Worm (Caenorhabditis elegans) whole organism, L1 larva: ENCODE measurements around the gene adt-2.
A peak's percentile ranks its signal among the peaks of the same experiment; 100 is the strongest.

Source experiments
- C16A3.4 ChIP-seq: fragments of 150-350 bp; optimal IDR thresholded peaks from 2 replicates; lab custom pipeline; 2014; ENCODE audit warnings: missing biosample characterization, missing genetic modification characterization
- C34B4.2 ChIP-seq: sonication (generic microtip); optimal IDR thresholded peaks from 2 replicates; lab custom pipeline; 2017; ENCODE audit warnings: mild to moderate bottlenecking, missing genetic modification characterization, missing compliant biosample characterization
- F16B12.6 ChIP-seq: fragments of 150-350 bp; optimal IDR thresholded peaks from 2 replicates; lab custom pipeline; 2014; ENCODE audit warnings: missing biosample characterization, missing genetic modification characterization
- aha-1 ChIP-seq: fragments of 150-350 bp; optimal IDR thresholded peaks from 2 replicates; lab custom pipeline; 2014; ENCODE audit warnings: missing biosample characterization, missing genetic modification characterization
- blmp-1 ChIP-seq: fragments of 150-350 bp; optimal IDR thresholded peaks from 2 replicates; lab custom pipeline; 2014; ENCODE audit warnings: missing biosample characterization, missing genetic modification characterization
- ceh-63 ChIP-seq: fragments of 200-800 bp; sonication (Bioruptor generic); optimal IDR thresholded peaks from 2 replicates; lab custom pipeline; 2018; ENCODE audit warnings: mild to moderate bottlenecking, missing genetic modification characterization, missing compliant biosample characterization
- ceh-88 ChIP-seq: fragments of 200-800 bp; sonication (Bioruptor generic); IDR thresholded peaks from 2 replicates; pipeline ENCODE4 v1.3.6; 2022; ENCODE audit warnings: missing genetic modification characterization, missing compliant biosample characterization
- ces-1 ChIP-seq: fragments of 150-350 bp; optimal IDR thresholded peaks from 2 replicates; lab custom pipeline; 2014; ENCODE audit warnings: missing biosample characterization, missing genetic modification reagents, missing genetic modification characterization
- dpl-1 ChIP-seq, 3 experiments: fragments of 150-350 bp in 2 of 3; sonication (generic microtip) in 1 of 3; optimal IDR thresholded peaks; 2 replicates each; lab custom pipeline; 2014 to 2017; ENCODE audit warnings: missing biosample characterization in 3 of 3, missing genetic modification characterization in 3 of 3, missing genetic modification reagents in 3 of 3
- egl-27 ChIP-seq, 2 experiments: fragments of 150-350 bp in 1 of 2; sonication (generic microtip); optimal IDR thresholded peaks; 3 replicates each; lab custom pipeline; 2017 to 2018; ENCODE audit warnings: missing biosample characterization in 2 of 2, missing genetic modification characterization in 2 of 2, missing genetic modification reagents in 2 of 2
- elt-3 ChIP-seq, 6 experiments: fragments of 150-350 bp in 1 of 6; sonication (generic microtip); optimal IDR thresholded peaks; 2 replicates each; lab custom pipeline; 2017 to 2018; ENCODE audit warnings: missing biosample characterization in 6 of 6, missing genetic modification characterization in 6 of 6, inconsistent platforms in 1 of 6
- fkh-4 ChIP-seq: sonication (generic microtip); optimal IDR thresholded peaks from 2 replicates; lab custom pipeline; 2016; ENCODE audit warnings: missing compliant biosample characterization, missing genetic modification characterization, borderline replicate concordance
- hlh-17 ChIP-seq: fragments of 200-800 bp; sonication (Bioruptor generic); optimal IDR thresholded peaks from 2 replicates; lab custom pipeline; 2018; ENCODE audit warnings: missing genetic modification characterization, mild to moderate bottlenecking, missing compliant biosample characterization, moderate library complexity, borderline replicate concordance
- hlh-4 ChIP-seq: sonication (generic microtip); optimal IDR thresholded peaks from 2 replicates; lab custom pipeline; 2016; ENCODE audit warnings: mild to moderate bottlenecking, missing genetic modification characterization, missing compliant biosample characterization
- lin-14 ChIP-seq: fragments of 200-800 bp; sonication (Bioruptor generic); optimal IDR thresholded peaks from 2 replicates; lab custom pipeline; 2018; ENCODE audit warnings: mild to moderate bottlenecking, missing genetic modification characterization, moderate library complexity, missing compliant biosample characterization
- mef-2 ChIP-seq: fragments of 150-350 bp; optimal IDR thresholded peaks from 2 replicates; lab custom pipeline; 2014; ENCODE audit warnings: missing biosample characterization, missing genetic modification characterization
- nhr-237 ChIP-seq: fragments of 150-350 bp; optimal IDR thresholded peaks from 2 replicates; lab custom pipeline; 2014; ENCODE audit warnings: missing biosample characterization, missing genetic modification characterization
- nhr-76 ChIP-seq: sonication (generic microtip); optimal IDR thresholded peaks from 2 replicates; lab custom pipeline; 2017; ENCODE audit warnings: missing biosample characterization, missing genetic modification characterization
- nhr-77 ChIP-seq: fragments of 150-350 bp; optimal IDR thresholded peaks from 2 replicates; lab custom pipeline; 2014; ENCODE audit warnings: missing biosample characterization, missing genetic modification characterization
- nhr-85 ChIP-seq: sonication (generic microtip); peaks from one replicate; lab custom pipeline; 2016; ENCODE audit warnings: missing genetic modification characterization, inconsistent platforms, missing compliant biosample characterization
- nhr-90 ChIP-seq: sonication (generic microtip); optimal IDR thresholded peaks from 2 replicates; lab custom pipeline; 2016; ENCODE audit warnings: mild to moderate bottlenecking, missing genetic modification characterization, missing compliant biosample characterization; ENCODE audit not compliant: poor library complexity
- pag-3 ChIP-seq: sonication (generic microtip); optimal IDR thresholded peaks from 2 replicates; lab custom pipeline; 2017; ENCODE audit warnings: missing genetic modification characterization, mild to moderate bottlenecking, missing compliant biosample characterization, antibody characterized with exemption, borderline replicate concordance; ENCODE audit not compliant: insufficient read depth
- pqm-1 ChIP-seq: sonication (generic microtip); optimal IDR thresholded peaks from 3 replicates; lab custom pipeline; 2017; ENCODE audit warnings: missing biosample characterization, missing genetic modification characterization
- rnt-1 ChIP-seq: sonication (generic microtip); optimal IDR thresholded peaks from 2 replicates; lab custom pipeline; 2016; ENCODE audit warnings: mild to moderate bottlenecking, missing genetic modification characterization, moderate library complexity, missing compliant biosample characterization
- snu-23 ChIP-seq: sonication (generic microtip); optimal IDR thresholded peaks from 2 replicates; lab custom pipeline; 2016; ENCODE audit warnings: missing genetic modification characterization, missing compliant biosample characterization
- sox-4 ChIP-seq: sonication (generic microtip); optimal IDR thresholded peaks from 2 replicates; lab custom pipeline; 2016; ENCODE audit warnings: missing genetic modification characterization, missing compliant biosample characterization
- unc-130 ChIP-seq: fragments of 150-350 bp; optimal IDR thresholded peaks from 2 replicates; lab custom pipeline; 2017; ENCODE audit warnings: missing biosample characterization, missing genetic modification characterization, inconsistent platforms
- zip-4 ChIP-seq: fragments of 200-800 bp; sonication (Bioruptor generic); optimal IDR thresholded peaks from 2 replicates; lab custom pipeline; 2018; ENCODE audit warnings: mild to moderate bottlenecking, missing genetic modification characterization, moderate library complexity, missing compliant biosample characterization
- ztf-11 ChIP-seq, 2 experiments: sonication (generic microtip); optimal IDR thresholded peaks; 2 replicates each; lab custom pipeline; 2016 to 2017; ENCODE audit warnings: missing genetic modification characterization in 2 of 2, missing biosample characterization in 1 of 2, missing compliant biosample characterization in 1 of 2
- ztf-4 ChIP-seq: fragments of 150-350 bp; optimal IDR thresholded peaks from 2 replicates; lab custom pipeline; 2014; ENCODE audit warnings: missing biosample characterization, missing genetic modification characterization

The adt-2 gene

DNA sequence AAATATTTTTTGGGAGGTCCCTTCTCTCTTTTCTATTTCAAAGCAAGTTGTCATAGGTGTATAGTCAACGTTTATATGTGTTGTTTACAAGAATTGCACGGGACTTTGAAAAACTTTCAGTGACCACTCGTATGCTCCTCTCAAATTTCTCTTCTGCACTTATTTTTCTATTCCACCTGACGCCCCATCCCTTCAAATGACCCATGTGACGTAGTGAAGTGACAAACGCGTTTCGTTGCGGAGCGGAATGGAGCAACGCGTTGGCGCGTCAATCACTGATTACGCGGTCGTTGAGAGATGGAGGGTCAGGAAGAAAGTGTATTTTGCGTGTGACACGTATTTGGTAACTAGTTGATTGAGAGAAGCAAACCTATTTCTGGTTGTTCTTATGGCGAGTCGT, 50.0 kb downstream of the adt-2 start:
- no peak for TF ChIP-seq F16B12.6 (tag; lab: Kevin White, UChicago)
- no peak for TF ChIP-seq zip-4 (GFP tag; lab: Kevin White, UChicago)
- no peak for TF ChIP-seq ztf-11 (tag; optimal IDR thresholded peaks at IDR 0.05; lab: Kevin White, UChicago)
- no peak for TF ChIP-seq dpl-1 (GFP tag; optimal IDR thresholded peaks at IDR 0.05; lab: Kevin White, UChicago)
- no peak for TF ChIP-seq hlh-4 (tag; lab: Kevin White, UChicago)
- no peak for TF ChIP-seq fkh-4
- TF ChIP-seq ceh-63 (GFP tag; lab: Kevin White, UChicago), result no peak
- TF ChIP-seq pag-3 (tag; lab: Kevin White, UChicago), result no peak
- no peak for TF ChIP-seq lin-14
- no peak for TF ChIP-seq ces-1
- no peak for TF ChIP-seq nhr-90
- TF ChIP-seq ceh-88 (GFP tag; lab: Robert Waterston, UW), result no peak
- no peak for TF ChIP-seq egl-27 (tag; optimal IDR thresholded peaks at IDR 0.05; lab: Kevin White, UChicago)
- TF ChIP-seq rnt-1 (tag; lab: Kevin White, UChicago), result no peak
- no peak for TF ChIP-seq C16A3.4 (tag; lab: Kevin White, UChicago)
- no peak for TF ChIP-seq unc-130 (tag; lab: Kevin White, UChicago)
- TF ChIP-seq nhr-237 (tag; lab: Kevin White, UChicago), result no peak

DNA sequence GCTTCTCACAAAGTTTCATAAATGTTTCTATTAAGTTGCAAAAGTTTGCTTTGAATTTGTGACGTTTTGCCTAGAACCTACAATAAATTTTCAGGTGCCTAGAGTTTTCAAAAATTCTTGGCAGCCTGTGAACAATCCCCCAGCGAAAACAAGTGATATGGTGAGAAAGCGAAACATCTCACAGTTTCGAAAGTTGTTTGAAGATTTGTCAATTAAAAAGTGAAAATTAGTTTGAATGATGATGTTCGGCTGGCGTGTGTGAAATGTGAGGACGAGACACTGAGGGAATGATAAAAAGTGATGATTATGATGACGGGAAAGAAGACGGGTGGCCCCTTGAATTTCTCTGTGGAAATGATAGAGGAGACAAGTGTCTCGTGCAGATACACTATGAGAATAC, 52.8 kb downstream of the adt-2 start:
- TF ChIP-seq blmp-1 (peak; percentile 78), nhr-85 (no peak), elt-3 (tag; optimal IDR thresholded peaks at IDR 0.05; lab: Kevin White, UChicago) (peak in 1 of 6 experiments; percentile 11)

DNA sequence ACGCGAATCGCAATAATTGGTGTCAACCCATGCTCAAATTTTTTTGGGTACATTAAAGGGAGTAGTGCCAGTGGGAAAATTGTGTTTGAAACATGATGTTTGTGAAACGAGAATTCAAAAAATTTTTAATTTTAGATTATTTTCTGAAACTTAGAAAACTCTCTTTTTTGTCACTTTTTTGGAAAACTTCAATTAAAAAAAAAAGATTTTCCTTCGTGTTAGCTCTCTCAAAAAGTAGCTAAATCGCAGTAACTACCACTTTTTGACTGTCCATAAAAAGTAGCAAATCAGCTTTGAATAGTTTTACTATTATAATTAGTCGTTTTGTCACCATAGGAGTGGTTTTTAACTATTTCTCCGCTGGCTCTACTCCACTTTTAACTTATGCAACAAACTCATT, 54.4 kb downstream of the adt-2 start:
- TF ChIP-seq aha-1 (no peak), dpl-1 (GFP tag; optimal IDR thresholded peaks at IDR 0.05; lab: Kevin White, UChicago) (no peak), egl-27 (tag; optimal IDR thresholded peaks at IDR 0.05; lab: Kevin White, UChicago) (no peak), nhr-90 (no peak), lin-14 (no peak), mef-2 (tag; lab: Kevin White, UChicago) (no peak), hlh-4 (tag; lab: Kevin White, UChicago) (no peak), ztf-4 (tag; lab: Kevin White, UChicago) (no peak), pqm-1 (no peak), sox-4 (tag; lab: Kevin White, UChicago) (no peak)
- TF ChIP-seq, all 84 proteins: peak for 0

DNA sequence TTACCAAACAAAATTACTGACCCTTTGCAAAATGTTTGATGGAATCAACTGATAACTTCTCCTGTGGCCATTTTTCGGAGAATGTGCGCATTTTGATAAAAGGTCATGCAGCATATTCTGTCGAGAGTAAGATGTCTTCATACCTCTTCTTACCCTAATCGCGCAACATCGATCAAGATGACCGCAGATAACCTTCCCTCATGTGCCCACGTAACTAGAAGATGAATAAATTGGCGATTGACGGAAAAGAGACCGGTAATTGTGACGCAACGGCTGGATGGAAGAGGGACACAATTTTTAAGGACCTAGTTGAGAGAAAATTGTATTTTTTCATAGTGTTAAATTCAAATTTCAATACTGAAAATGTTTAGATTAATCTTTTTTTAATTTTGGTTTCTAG, 54.8 kb downstream of the adt-2 start:
- TF ChIP-seq nhr-237 (tag; lab: Kevin White, UChicago) (no peak), mef-2 (tag; lab: Kevin White, UChicago) (no peak), snu-23 (GFP tag; lab: Kevin White, UChicago) (no peak), hlh-17 (no peak), fkh-4 (no peak), elt-3 (tag; optimal IDR thresholded peaks at IDR 0.05; lab: Kevin White, UChicago) (no peak), ceh-63 (GFP tag; lab: Kevin White, UChicago) (no peak), nhr-76 (tag; lab: Kevin White, UChicago) (no peak), C34B4.2 (tag; lab: Kevin White, UChicago) (no peak), egl-27 (tag; optimal IDR thresholded peaks at IDR 0.05; lab: Kevin White, UChicago) (no peak), pag-3 (tag; lab: Kevin White, UChicago) (no peak), nhr-77 (tag; lab: Kevin White, UChicago) (no peak)
